Worm (Caenorhabditis elegans) whole organism, mixed stage, embryonic: ENCODE measurements around the gene nep-26.

Source experiments
- bed-3 ChIP-seq: fragments of 200-800 bp; sonication (Bioruptor generic); optimal IDR thresholded peaks from 3 replicates; lab custom pipeline; 2018; ENCODE audit warnings: mild to moderate bottlenecking, missing genetic modification characterization, moderate library complexity, missing compliant biosample characterization
- blmp-1 ChIP-seq: fragments of 150-350 bp; optimal IDR thresholded peaks from 2 replicates; lab custom pipeline; 2014; ENCODE audit warnings: missing biosample characterization, missing genetic modification characterization
- ceh-39 ChIP-seq: fragments of 150-350 bp; optimal IDR thresholded peaks from 2 replicates; lab custom pipeline; 2014; ENCODE audit warnings: missing biosample characterization, missing genetic modification characterization
- ceh-43 ChIP-seq: fragments of 200-800 bp; sonication (Bioruptor generic); optimal IDR thresholded peaks from 2 replicates; lab custom pipeline; 2018; ENCODE audit warnings: mild to moderate bottlenecking, missing genetic modification characterization, moderate library complexity, missing compliant biosample characterization
- ceh-83 ChIP-seq: fragments of 200-800 bp; sonication (Bioruptor generic); optimal IDR thresholded peaks from 2 replicates; lab custom pipeline; 2018; ENCODE audit warnings: mild to moderate bottlenecking, missing genetic modification characterization, missing compliant biosample characterization
- ces-1 ChIP-seq: fragments of 150-350 bp; optimal IDR thresholded peaks from 2 replicates; lab custom pipeline; 2014; ENCODE audit warnings: missing biosample characterization, missing genetic modification reagents, missing genetic modification characterization
- cnd-1 ChIP-seq: fragments of 200-800 bp; sonication (Bioruptor generic); optimal IDR thresholded peaks from 2 replicates; lab custom pipeline; 2018; ENCODE audit warnings: mild to moderate bottlenecking, missing genetic modification characterization, missing compliant biosample characterization
- drap-1 ChIP-seq: fragments of 200-800 bp; sonication (Bioruptor generic); optimal IDR thresholded peaks from 3 replicates; lab custom pipeline; 2018; ENCODE audit warnings: mild to moderate bottlenecking, missing genetic modification characterization, missing compliant biosample characterization
- elt-1 ChIP-seq: sonication (generic microtip); optimal IDR thresholded peaks from 2 replicates; lab custom pipeline; 2017; ENCODE audit warnings: missing genetic modification characterization, mild to moderate bottlenecking, missing compliant biosample characterization, antibody characterized with exemption, moderate library complexity, borderline replicate concordance; ENCODE audit not compliant: insufficient read depth
- flh-1 ChIP-seq: fragments of 200-800 bp; sonication (Bioruptor generic); optimal IDR thresholded peaks from 2 replicates; lab custom pipeline; 2018; ENCODE audit warnings: mild to moderate bottlenecking, missing genetic modification characterization, moderate library complexity, missing compliant biosample characterization
- ham-2 ChIP-seq: fragments of 200-800 bp; sonication (Bioruptor generic); optimal IDR thresholded peaks from 2 replicates; lab custom pipeline; 2018; ENCODE audit warnings: mild to moderate bottlenecking, missing genetic modification characterization, missing compliant biosample characterization
- hlh-1 ChIP-seq: fragments of 150-350 bp; optimal IDR thresholded peaks from 2 replicates; lab custom pipeline; 2014; ENCODE audit warnings: missing biosample characterization, missing genetic modification reagents, missing genetic modification characterization
- lin-13 ChIP-seq: fragments of 150-350 bp; optimal IDR thresholded peaks from 2 replicates; lab custom pipeline; 2014; ENCODE audit warnings: missing biosample characterization, missing genetic modification characterization
- lin-32 ChIP-seq: fragments of 200-800 bp; sonication (Bioruptor generic); optimal IDR thresholded peaks from 2 replicates; lab custom pipeline; 2018; ENCODE audit warnings: mild to moderate bottlenecking, missing genetic modification characterization, missing compliant biosample characterization
- lsy-2 ChIP-seq: fragments of 150-350 bp; optimal IDR thresholded peaks from 2 replicates; lab custom pipeline; 2014; ENCODE audit warnings: missing biosample characterization, missing genetic modification characterization
- mab-5 ChIP-seq: fragments of 150-350 bp; optimal IDR thresholded peaks from 2 replicates; lab custom pipeline; 2014; ENCODE audit warnings: missing biosample characterization, missing genetic modification characterization
- mep-1 ChIP-seq: fragments of 150-350 bp; optimal IDR thresholded peaks from 2 replicates; lab custom pipeline; 2017; ENCODE audit warnings: missing biosample characterization, missing genetic modification reagents, missing genetic modification characterization, inconsistent platforms
- mls-2 ChIP-seq: sonication (generic microtip); optimal IDR thresholded peaks from 2 replicates; lab custom pipeline; 2016; ENCODE audit warnings: mild to moderate bottlenecking, missing genetic modification characterization, moderate library complexity, missing compliant biosample characterization
- nhr-12 ChIP-seq: fragments of 150-350 bp; optimal IDR thresholded peaks from 2 replicates; lab custom pipeline; 2014; ENCODE audit warnings: missing biosample characterization, missing genetic modification characterization
- nhr-2 ChIP-seq: fragments of 150-350 bp; optimal IDR thresholded peaks from 2 replicates; lab custom pipeline; 2014; ENCODE audit warnings: missing biosample characterization, missing genetic modification characterization
- nhr-237 ChIP-seq: fragments of 150-350 bp; optimal IDR thresholded peaks from 2 replicates; lab custom pipeline; 2014; ENCODE audit warnings: missing biosample characterization, missing genetic modification characterization
- nhr-28 ChIP-seq: fragments of 150-350 bp; optimal IDR thresholded peaks from 2 replicates; lab custom pipeline; 2014; ENCODE audit warnings: missing biosample characterization, missing genetic modification characterization
- nhr-76 ChIP-seq: sonication (generic microtip); optimal IDR thresholded peaks from 2 replicates; lab custom pipeline; 2017; ENCODE audit warnings: missing biosample characterization, missing genetic modification characterization
- pha-4 ChIP-seq: fragments of 150-350 bp; optimal IDR thresholded peaks from 2 replicates; lab custom pipeline; 2018; ENCODE audit warnings: missing biosample characterization, missing genetic modification reagents, missing genetic modification characterization
- sem-2 ChIP-seq: fragments of 200-800 bp; sonication (Bioruptor generic); optimal IDR thresholded peaks from 2 replicates; lab custom pipeline; 2018; ENCODE audit warnings: mild to moderate bottlenecking, missing genetic modification characterization, missing compliant biosample characterization
- snpc-4 ChIP-seq: fragments of 150-350 bp; optimal IDR thresholded peaks from 2 replicates; lab custom pipeline; 2014; ENCODE audit warnings: missing biosample characterization, missing genetic modification characterization
- tbx-8 ChIP-seq: fragments of 200-800 bp; sonication (Bioruptor generic); optimal IDR thresholded peaks from 2 replicates; lab custom pipeline; 2018; ENCODE audit warnings: mild to moderate bottlenecking, missing genetic modification characterization, moderate library complexity, missing compliant biosample characterization
- unc-120 ChIP-seq: sonication (generic microtip); optimal IDR thresholded peaks from 2 replicates; lab custom pipeline; 2017; ENCODE audit warnings: missing genetic modification characterization, missing compliant biosample characterization; ENCODE audit not compliant: poor library complexity, severe bottlenecking
- unc-39 ChIP-seq: fragments of 150-350 bp; optimal IDR thresholded peaks from 2 replicates; lab custom pipeline; 2014; ENCODE audit warnings: missing biosample characterization, missing genetic modification characterization
- unc-62 ChIP-seq: fragments of 150-350 bp; optimal IDR thresholded peaks from 2 replicates; lab custom pipeline; 2014; ENCODE audit warnings: missing biosample characterization, missing genetic modification reagents, missing genetic modification characterization
- zip-8 ChIP-seq: fragments of 150-350 bp; optimal IDR thresholded peaks from 2 replicates; lab custom pipeline; 2014; ENCODE audit warnings: missing biosample characterization, missing genetic modification characterization
- ztf-11 ChIP-seq: fragments of 150-350 bp; optimal IDR thresholded peaks from 2 replicates; lab custom pipeline; 2014; ENCODE audit warnings: missing biosample characterization, missing genetic modification characterization

Gene nep-26

ce11 chrII:10321410-10321809 is 21.5 kb upstream of the nep-26 start, which contains the start of gene idpp-4:
idpp-4 (plus strand) TSS chrII:10321460.
- TF ChIP-seq lsy-2 (tag; lab: Kevin White, UChicago) = no peak
- TF ChIP-seq zip-8 (tag; lab: Kevin White, UChicago) = no peak
- no peak for TF ChIP-seq hlh-1 (tag; lab: Kevin White, UChicago)
- TF ChIP-seq bed-3 (GFP tag; lab: Kevin White, UChicago) = no peak
- no peak for TF ChIP-seq ztf-11 (tag; lab: Kevin White, UChicago)
- no peak for TF ChIP-seq lin-13
- TF ChIP-seq blmp-1 (tag; lab: Kevin White, UChicago) = no peak
- TF ChIP-seq pha-4 (tag; lab: Kevin White, UChicago) = no peak
- no peak for TF ChIP-seq cnd-1 (tag; lab: Kevin White, UChicago)
- TF ChIP-seq ces-1 = no peak
- no peak for TF ChIP-seq ceh-83 (GFP tag; lab: Kevin White, UChicago)
- TF ChIP-seq tbx-8 (GFP tag; lab: Kevin White, UChicago) = no peak

ce11 chrII:10317007-10317406 is 17.1 kb upstream of the nep-26 start, which contains the start of gene M02G9.4:
M02G9.4 (plus strand) TSS chrII:10317307.
- TF ChIP-seq nhr-2 (tag; lab: Kevin White, UChicago) (no peak), hlh-1 (tag; lab: Kevin White, UChicago) (no peak), ceh-43 (GFP tag; lab: Kevin White, UChicago) (no peak), lin-32 (GFP tag; lab: Kevin White, UChicago) (no peak), ztf-11 (tag; lab: Kevin White, UChicago) (no peak), ceh-83 (GFP tag; lab: Kevin White, UChicago) (no peak)

ce11 chrII:10316119-10316518 is 16.2 kb upstream of the nep-26 start, which contains the start of gene gcy-5:
gcy-5 (minus strand) TSS chrII:10316219.
- TF ChIP-seq ztf-11 (tag; lab: Kevin White, UChicago) (no peak), unc-120 (tag; lab: Kevin White, UChicago) (no peak), sem-2 (GFP tag; lab: Kevin White, UChicago) (no peak), nhr-28 (no peak), lsy-2 (tag; lab: Kevin White, UChicago) (no peak), nhr-76 (tag; lab: Kevin White, UChicago) (no peak), unc-39 (tag; lab: Kevin White, UChicago) (no peak), elt-1 (tag; lab: Kevin White, UChicago) (no peak), unc-62 (GFP tag; lab: Kevin White, UChicago) (no peak), lin-32 (GFP tag; lab: Kevin White, UChicago) (no peak), ham-2 (GFP tag; lab: Kevin White, UChicago) (no peak), lin-13 (no peak), mep-1 (tag; lab: Kevin White, UChicago) (no peak)

DNA sequence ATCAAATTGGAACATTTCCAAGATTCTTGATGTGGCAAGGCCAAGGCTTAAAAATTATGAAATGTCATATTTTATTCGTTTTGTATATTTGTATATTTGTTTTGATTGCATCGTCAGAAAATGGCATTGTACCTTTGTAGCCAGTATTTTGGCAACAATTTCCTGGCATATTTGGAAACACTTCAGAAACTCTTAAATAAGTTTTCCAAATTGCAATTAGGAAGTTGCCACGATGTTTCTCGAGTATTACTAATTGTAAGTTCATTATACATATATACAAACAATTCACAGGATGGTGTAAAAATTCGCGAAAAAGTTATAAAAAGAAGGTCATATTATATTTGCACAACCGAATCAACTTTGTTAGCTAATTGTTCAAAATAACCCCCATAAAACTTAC is 15.3 kb upstream of the nep-26 start, which contains the start of gene idpp-8:
idpp-8 (plus strand) TSS at position 301 of the 400 bp plus-strand sequence.
- TF ChIP-seq ham-2 (GFP tag; lab: Kevin White, UChicago) (no peak), mab-5 (tag; lab: Kevin White, UChicago) (no peak), hlh-1 (tag; lab: Kevin White, UChicago) (no peak), ceh-39 (no peak)

DNA sequence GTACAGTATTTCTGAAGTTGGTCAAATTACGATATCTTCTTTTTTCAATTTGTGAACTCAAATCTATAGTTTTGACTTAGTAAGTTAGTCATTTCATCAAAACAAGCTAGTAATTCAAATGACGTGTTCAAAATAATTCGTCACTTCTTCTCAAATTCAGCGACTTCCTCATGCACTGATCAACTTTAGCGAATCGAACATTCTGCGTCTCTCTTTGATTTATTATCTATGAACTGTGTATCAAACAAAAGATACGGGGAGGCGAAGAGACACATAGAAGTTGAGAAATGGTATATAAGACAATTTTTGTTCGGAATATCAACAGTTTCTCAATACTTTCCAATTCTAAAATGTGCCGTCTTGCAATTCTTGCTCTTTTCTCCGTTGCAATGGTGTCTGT is 12.0 kb upstream of the nep-26 start, which contains the start of gene srlf-34:
srlf-34 (plus strand) TSS at position 321 of the 400 bp plus-strand sequence.
- TF ChIP-seq ceh-39 = no peak
- no peak for TF ChIP-seq nhr-237 (tag; lab: Kevin White, UChicago)
- TF ChIP-seq ztf-11 (tag; lab: Kevin White, UChicago) = no peak
- TF ChIP-seq drap-1 (GFP tag; lab: Kevin White, UChicago) = no peak
- TF ChIP-seq elt-1 (tag; lab: Kevin White, UChicago) = no peak
- no peak for TF ChIP-seq bed-3 (GFP tag; lab: Kevin White, UChicago)
- TF ChIP-seq tbx-8 (GFP tag; lab: Kevin White, UChicago) = no peak
- no peak for TF ChIP-seq ham-2 (GFP tag; lab: Kevin White, UChicago)
- TF ChIP-seq mls-2 (tag; lab: Kevin White, UChicago) = no peak
- no peak for TF ChIP-seq sem-2 (GFP tag; lab: Kevin White, UChicago)
- TF ChIP-seq nhr-76 (tag; lab: Kevin White, UChicago) = no peak
- no peak for TF ChIP-seq hlh-1 (tag; lab: Kevin White, UChicago)
- no peak for TF ChIP-seq flh-1 (GFP tag; lab: Kevin White, UChicago)
- TF ChIP-seq nhr-12 (tag; lab: Kevin White, UChicago) = no peak
- TF ChIP-seq mab-5 (tag; lab: Kevin White, UChicago) = no peak
- no peak for TF ChIP-seq ceh-43 (GFP tag; lab: Kevin White, UChicago)
- TF ChIP-seq unc-120 (tag; lab: Kevin White, UChicago) = no peak
- TF ChIP-seq snpc-4 (tag; lab: Kevin White, UChicago) = no peak
- TF ChIP-seq unc-39 (tag; lab: Kevin White, UChicago) = no peak
